Worm (Caenorhabditis elegans) whole organism, L2 larva: Measurements from ENCODE around the gene D2096.5.
A peak's percentile ranks its signal among the peaks of the same experiment; 100 is the strongest.

ENCODE experiments used
- F13H6.1 ChIP-seq: sonication (generic microtip); optimal IDR thresholded peaks from 2 replicates; lab custom pipeline; 2016; ENCODE audit warnings: missing genetic modification characterization, missing compliant biosample characterization
- R02D3.7 ChIP-seq: fragments of 150-350 bp; optimal IDR thresholded peaks from 2 replicates; lab custom pipeline; 2014; ENCODE audit warnings: missing biosample characterization, missing genetic modification characterization
- Y55F3AM.14 ChIP-seq: fragments of 200-800 bp; sonication (Bioruptor generic); optimal IDR thresholded peaks from 2 replicates; lab custom pipeline; 2018; ENCODE audit warnings: mild to moderate bottlenecking, missing genetic modification characterization, missing compliant biosample characterization
- ZK546.5 ChIP-seq: sonication (generic microtip); optimal IDR thresholded peaks from 2 replicates; lab custom pipeline; 2017; ENCODE audit warnings: missing biosample characterization, missing genetic modification characterization
- alr-1 ChIP-seq: fragments of 150-350 bp; optimal IDR thresholded peaks from 2 replicates; lab custom pipeline; 2014; ENCODE audit warnings: missing biosample characterization, missing genetic modification characterization
- aly-2 ChIP-seq: fragments of 150-350 bp; optimal IDR thresholded peaks from 2 replicates; lab custom pipeline; 2014; ENCODE audit warnings: missing biosample characterization, missing genetic modification characterization
- ama-1 ChIP-seq: fragments of 150-350 bp; optimal IDR thresholded peaks from 2 replicates; lab custom pipeline; 2018; ENCODE audit warnings: inconsistent platforms
- ceh-82 ChIP-seq: fragments of 150-350 bp; optimal IDR thresholded peaks from 2 replicates; lab custom pipeline; 2014; ENCODE audit warnings: missing biosample characterization, missing genetic modification characterization
- crh-2 ChIP-seq: sonication (generic microtip); optimal IDR thresholded peaks from 2 replicates; lab custom pipeline; 2017; ENCODE audit warnings: missing biosample characterization, missing genetic modification characterization
- dmd-4 ChIP-seq: sonication (generic microtip); optimal IDR thresholded peaks from 2 replicates; lab custom pipeline; 2017; ENCODE audit warnings: missing biosample characterization, missing genetic modification characterization
- egl-27 ChIP-seq: sonication (generic microtip); optimal IDR thresholded peaks from 3 replicates; lab custom pipeline; 2017; ENCODE audit warnings: missing biosample characterization, missing genetic modification reagents, missing genetic modification characterization
- elt-1 ChIP-seq: fragments of 150-350 bp; optimal IDR thresholded peaks from 2 replicates; lab custom pipeline; 2014; ENCODE audit warnings: missing biosample characterization, missing genetic modification characterization
- fos-1 ChIP-seq: fragments of 150-350 bp; optimal IDR thresholded peaks from 2 replicates; lab custom pipeline; 2014; ENCODE audit warnings: missing biosample characterization, missing genetic modification characterization
- gmeb-1 ChIP-seq: fragments of 150-350 bp; optimal IDR thresholded peaks from 2 replicates; lab custom pipeline; 2014; ENCODE audit warnings: missing biosample characterization, missing genetic modification characterization
- lin-11 ChIP-seq: fragments of 150-350 bp; sonication (generic microtip); optimal IDR thresholded peaks from 2 replicates; lab custom pipeline; 2014; ENCODE audit warnings: missing biosample characterization, missing genetic modification characterization, inconsistent platforms, mixed read lengths
- lin-13 ChIP-seq: fragments of 150-350 bp; optimal IDR thresholded peaks from 2 replicates; lab custom pipeline; 2014; ENCODE audit warnings: missing biosample characterization, missing genetic modification reagents, missing genetic modification characterization
- lin-39 ChIP-seq: fragments of 150-350 bp; optimal IDR thresholded peaks from 2 replicates; lab custom pipeline; 2014; ENCODE audit warnings: missing biosample characterization, missing genetic modification reagents, missing genetic modification characterization
- lsy-2 ChIP-seq, 2 experiments: fragments of 150-350 bp in 1 of 2; sonication (generic microtip) in 1 of 2; optimal IDR thresholded peaks; 2 replicates each; lab custom pipeline; 2014 to 2017; ENCODE audit warnings: missing biosample characterization in 2 of 2, missing genetic modification characterization in 2 of 2
- mab-5 ChIP-seq: fragments of 150-350 bp; optimal IDR thresholded peaks from 2 replicates; lab custom pipeline; 2014; ENCODE audit warnings: missing biosample characterization, missing genetic modification characterization
- mbf-1 ChIP-seq: sonication (generic microtip); optimal IDR thresholded peaks from 2 replicates; lab custom pipeline; 2017; ENCODE audit warnings: missing biosample characterization, missing genetic modification characterization
- mdl-1 ChIP-seq, 2 experiments: fragments of 150-350 bp in 1 of 2; sonication (generic microtip) in 1 of 2; optimal IDR thresholded peaks; 2 replicates each; lab custom pipeline; 2017; ENCODE audit warnings: missing biosample characterization in 2 of 2, missing genetic modification characterization in 2 of 2
- nhr-10 ChIP-seq: sonication (generic microtip); optimal IDR thresholded peaks from 2 replicates; lab custom pipeline; 2017; ENCODE audit warnings: missing biosample characterization, missing genetic modification characterization
- nhr-11 ChIP-seq: fragments of 150-350 bp; optimal IDR thresholded peaks from 2 replicates; lab custom pipeline; 2014; ENCODE audit warnings: missing biosample characterization, missing genetic modification characterization
- nhr-12 ChIP-seq: fragments of 150-350 bp; optimal IDR thresholded peaks from 2 replicates; lab custom pipeline; 2014; ENCODE audit warnings: missing biosample characterization, missing genetic modification characterization
- nhr-129 ChIP-seq: fragments of 150-350 bp; optimal IDR thresholded peaks from 2 replicates; lab custom pipeline; 2014; ENCODE audit warnings: missing biosample characterization, missing genetic modification characterization
- nhr-21 ChIP-seq: fragments of 150-350 bp; optimal IDR thresholded peaks from 2 replicates; lab custom pipeline; 2014; ENCODE audit warnings: missing biosample characterization, missing genetic modification characterization
- nhr-23 ChIP-seq: fragments of 150-350 bp; optimal IDR thresholded peaks from 2 replicates; lab custom pipeline; 2014; ENCODE audit warnings: missing biosample characterization, missing genetic modification reagents, missing genetic modification characterization
- nhr-237 ChIP-seq: fragments of 150-350 bp; optimal IDR thresholded peaks from 2 replicates; lab custom pipeline; 2014; ENCODE audit warnings: missing biosample characterization, missing genetic modification characterization
- nhr-25 ChIP-seq: fragments of 150-350 bp; sonication (generic microtip); optimal IDR thresholded peaks from 3 replicates; lab custom pipeline; 2014; ENCODE audit warnings: missing biosample characterization, missing genetic modification characterization
- nhr-6 ChIP-seq: fragments of 150-350 bp; optimal IDR thresholded peaks from 2 replicates; lab custom pipeline; 2014; ENCODE audit warnings: missing biosample characterization, missing genetic modification characterization
- nhr-77 ChIP-seq: fragments of 150-350 bp; optimal IDR thresholded peaks from 2 replicates; lab custom pipeline; 2014; ENCODE audit warnings: missing biosample characterization, missing genetic modification characterization
- peb-1 ChIP-seq: fragments of 150-350 bp; optimal IDR thresholded peaks from 2 replicates; lab custom pipeline; 2014; ENCODE audit warnings: missing biosample characterization, missing genetic modification characterization
- sem-4 ChIP-seq: fragments of 150-350 bp; optimal IDR thresholded peaks from 2 replicates; lab custom pipeline; 2014; ENCODE audit warnings: missing biosample characterization, missing genetic modification reagents, missing genetic modification characterization
- skn-1 ChIP-seq: sonication (generic microtip); optimal IDR thresholded peaks from 2 replicates; lab custom pipeline; 2017; ENCODE audit warnings: missing biosample characterization, missing genetic modification characterization
- sma-3 ChIP-seq: sonication (generic microtip); optimal IDR thresholded peaks from 2 replicates; lab custom pipeline; 2016; ENCODE audit warnings: missing genetic modification reagents, missing genetic modification characterization, missing compliant biosample characterization
- sma-9 ChIP-seq, 2 experiments: fragments of 150-350 bp in 1 of 2; sonication (generic microtip) in 1 of 2; optimal IDR thresholded peaks; 2 replicates each; lab custom pipeline; 2014 to 2016; ENCODE audit warnings: missing genetic modification characterization in 2 of 2, mild to moderate bottlenecking in 1 of 2, missing biosample characterization in 1 of 2, missing compliant biosample characterization in 1 of 2, missing genetic modification reagents in 1 of 2, moderate library complexity in 1 of 2
- snpc-4 ChIP-seq: fragments of 150-350 bp; optimal IDR thresholded peaks from 2 replicates; lab custom pipeline; 2014; ENCODE audit warnings: missing biosample characterization, missing genetic modification characterization
- unc-55 ChIP-seq: fragments of 150-350 bp; sonication (generic microtip); optimal IDR thresholded peaks from 3 replicates; lab custom pipeline; 2014; ENCODE audit warnings: missing biosample characterization, missing genetic modification reagents, missing genetic modification characterization
- unc-62 ChIP-seq: fragments of 150-350 bp; optimal IDR thresholded peaks from 2 replicates; lab custom pipeline; 2014; ENCODE audit warnings: missing biosample characterization, missing genetic modification reagents, missing genetic modification characterization
- ztf-1 ChIP-seq: fragments of 200-800 bp; sonication (Bioruptor generic); conservative IDR thresholded peaks from 2 replicates; pipeline ENCODE4 v1.3.6; 2022; ENCODE audit warnings: missing genetic modification characterization, missing compliant biosample characterization
- ztf-11 ChIP-seq: sonication (generic microtip); optimal IDR thresholded peaks from 2 replicates; lab custom pipeline; 2017; ENCODE audit warnings: missing biosample characterization, missing genetic modification characterization
- ztf-4 ChIP-seq: fragments of 150-350 bp; optimal IDR thresholded peaks from 2 replicates; lab custom pipeline; 2014; ENCODE audit warnings: missing biosample characterization, missing genetic modification characterization

The D2096.5 gene

DNA sequence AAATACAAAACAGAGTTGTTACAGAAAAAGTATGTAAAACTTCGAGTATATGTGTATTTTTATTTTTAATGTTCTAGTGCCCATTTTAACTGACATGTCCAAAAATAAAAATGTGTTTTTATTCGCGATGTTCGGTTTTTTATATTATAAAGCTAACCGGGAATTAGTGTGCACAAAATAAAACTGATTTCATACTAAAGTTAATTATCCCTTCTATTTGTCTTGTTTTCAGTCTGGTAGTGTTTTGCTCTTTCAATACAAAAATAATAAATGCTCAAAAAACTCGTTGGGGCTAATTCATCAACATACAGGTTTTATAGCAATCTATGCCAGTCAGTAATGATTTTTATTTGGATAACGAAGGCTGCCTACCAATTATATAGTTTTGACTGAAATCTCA, 25.2 kb upstream of the D2096.5 start:
- TF ChIP-seq nhr-10 (no peak), lin-11 (no peak)

DNA sequence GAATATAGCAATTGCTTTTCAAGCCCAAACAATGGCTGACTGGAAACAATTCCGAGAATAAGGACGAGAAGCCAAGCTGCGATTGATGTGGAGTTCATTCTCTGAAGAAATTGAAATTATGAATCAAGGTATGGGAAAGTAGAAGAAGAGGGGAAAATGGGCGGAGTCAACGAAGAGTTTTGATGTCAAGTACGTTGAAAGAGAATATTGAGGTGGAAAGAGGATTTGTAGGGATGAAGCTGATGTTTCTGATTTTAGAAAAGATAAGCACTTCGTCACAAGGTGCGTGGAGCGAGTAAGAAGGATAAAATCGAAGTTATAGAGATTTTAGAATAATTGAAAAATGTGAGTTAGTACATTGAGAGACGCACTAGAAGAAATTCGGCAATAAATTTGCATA, 23.1 kb upstream of the D2096.5 start, which contains the start of gene D2096.9:
TSS of gene D2096.9 (minus strand) at position 101 of the 400 bp plus-strand sequence.
- TF ChIP-seq lin-13 (GFP tag; lab: Kevin White, UChicago) (no peak), peb-1 (no peak), nhr-237 (no peak), nhr-129 (tag; lab: Kevin White, UChicago) (no peak), Y55F3AM.14 (GFP tag; lab: Kevin White, UChicago) (no peak), fos-1 (tag; lab: Kevin White, UChicago) (no peak), alr-1 (tag; lab: Kevin White, UChicago) (no peak), skn-1 (tag; lab: Kevin White, UChicago) (no peak), mdl-1 (tag; optimal IDR thresholded peaks at IDR 0.05; lab: Kevin White, UChicago) (no peak), mab-5 (tag; lab: Kevin White, UChicago) (no peak), ama-1 (no peak), crh-2 (no peak), elt-1 (no peak), dmd-4 (no peak)

DNA sequence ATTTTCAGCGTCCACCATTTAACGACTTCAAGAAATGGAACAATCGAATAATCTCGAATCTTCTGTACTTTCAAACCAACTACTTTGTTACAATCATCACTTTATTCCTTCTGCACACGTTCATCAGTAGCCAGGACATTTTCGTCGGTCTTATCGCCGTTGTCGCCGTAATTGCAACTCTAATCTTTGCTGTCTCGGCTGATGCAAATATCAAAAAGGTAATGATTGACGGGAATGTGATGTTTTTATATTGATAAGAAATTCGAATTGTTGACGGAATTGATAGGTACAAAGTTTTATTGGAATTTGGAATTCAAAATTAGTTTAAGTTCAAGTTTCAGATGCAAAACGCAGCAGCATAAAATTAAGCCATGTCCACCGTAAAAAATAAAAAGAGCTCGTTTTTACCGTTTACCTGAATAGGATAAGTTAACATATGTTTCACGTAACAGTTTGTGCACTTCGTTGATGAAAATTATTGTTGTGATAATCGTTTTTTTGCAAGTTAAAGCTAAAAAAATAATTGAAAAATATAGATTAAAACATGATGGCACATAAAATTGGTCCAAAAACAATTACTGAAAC, 20.8 kb upstream of the D2096.5 start:
- TF ChIP-seq crh-2 (peak; percentile 44), sma-9 (GFP tag; optimal IDR thresholded peaks at IDR 0.05; lab: Kevin White, UChicago) (peak; percentile 40), sma-9 (tag; optimal IDR thresholded peaks at IDR 0.05; lab: Kevin White, UChicago) (no peak), mbf-1 (tag; lab: Kevin White, UChicago) (no peak), fos-1 (tag; lab: Kevin White, UChicago) (peak; percentile 78), sem-4 (tag; lab: Kevin White, UChicago) (no peak)

DNA sequence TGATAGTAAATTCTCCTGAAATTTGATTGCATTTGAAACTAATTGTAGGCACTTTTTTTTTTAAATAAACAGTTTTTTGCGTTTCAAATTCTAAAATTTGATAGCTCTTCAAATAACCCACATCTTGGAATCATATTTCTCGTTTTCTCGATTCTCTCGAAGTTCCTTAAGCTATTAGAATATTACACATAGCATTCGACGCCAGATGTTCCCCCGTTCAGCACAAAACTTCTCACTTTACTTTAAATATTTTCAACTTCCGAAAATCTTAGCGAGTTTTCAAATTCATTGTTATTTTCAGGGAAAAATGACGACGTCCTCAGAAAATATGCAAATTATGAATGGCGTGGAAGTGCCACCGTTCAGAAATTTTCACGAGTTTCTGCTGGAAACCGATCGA, 20.1 kb upstream of the D2096.5 start, which contains the start of gene praf-3:
TSS of gene praf-3 (plus strand) at position 301 of the 400 bp plus-strand sequence.
- no peak for TF ChIP-seq lsy-2 (tag; optimal IDR thresholded peaks at IDR 0.05; lab: Kevin White, UChicago)
- TF ChIP-seq snpc-4 (tag; lab: Kevin White, UChicago): no peak
- TF ChIP-seq nhr-237: no peak
- TF ChIP-seq nhr-21 (tag; lab: Kevin White, UChicago): no peak
- TF ChIP-seq nhr-11: no peak

DNA sequence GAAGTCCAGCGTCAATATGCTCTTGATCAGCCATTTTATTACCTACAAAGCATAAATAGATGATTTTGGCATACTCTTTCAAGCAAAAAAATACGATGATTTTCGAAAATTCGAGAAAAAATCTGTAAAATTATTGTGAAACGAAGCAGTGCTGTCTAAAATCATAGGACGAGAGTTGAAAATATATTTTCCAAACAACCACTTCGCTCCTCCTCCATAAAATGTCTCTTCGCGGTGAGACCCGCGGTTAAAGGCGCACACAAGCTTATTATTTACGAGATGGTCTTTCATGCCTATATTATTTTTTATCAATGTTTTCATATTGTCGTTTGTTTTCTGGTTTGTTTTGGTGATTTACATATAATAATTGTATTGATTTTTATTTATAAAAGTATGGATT, 19.7 kb upstream of the D2096.5 start, which contains the start of gene nap-1:
TSS of gene nap-1 (minus strand) at position 42 of the 400 bp plus-strand sequence.
- TF ChIP-seq sma-3 (GFP tag; lab: Kevin White, UChicago) (peak; percentile 44), egl-27 (tag; lab: Kevin White, UChicago) (no peak), R02D3.7 (tag; lab: Kevin White, UChicago) (peak; percentile 90), aly-2 (tag; lab: Kevin White, UChicago) (no peak), ama-1 (no peak), mab-5 (tag; lab: Kevin White, UChicago) (peak; percentile 53), unc-55 (GFP tag; lab: Kevin White, UChicago) (peak; percentile 95), snpc-4 (tag; lab: Kevin White, UChicago) (peak; percentile 66), lin-13 (GFP tag; lab: Kevin White, UChicago) (peak; percentile 63), lin-11 (peak; percentile 2), mdl-1 (tag; optimal IDR thresholded peaks at IDR 0.05; lab: Kevin White, UChicago) (peak in 1 of 2 experiments; percentile 11), nhr-237 (no peak), sma-9 (GFP tag; optimal IDR thresholded peaks at IDR 0.05; lab: Kevin White, UChicago) (peak; percentile 71), sma-9 (tag; optimal IDR thresholded peaks at IDR 0.05; lab: Kevin White, UChicago) (no peak), fos-1 (tag; lab: Kevin White, UChicago) (peak; percentile 61), peb-1 (no peak), gmeb-1 (tag; lab: Kevin White, UChicago) (peak; percentile 76), lsy-2 (tag; optimal IDR thresholded peaks at IDR 0.05; lab: Kevin White, UChicago) (peak; percentile 63 to 90), F13H6.1 (tag; lab: Kevin White, UChicago) (peak; percentile 46), ztf-1 (GFP tag; lab: Robert Waterston, UW) (no peak), ztf-11 (tag; lab: Kevin White, UChicago) (no peak), lin-39 (tag; lab: Kevin White, UChicago) (no peak), ceh-82 (tag; lab: Kevin White, UChicago) (peak; percentile 19), elt-1 (no peak), nhr-129 (tag; lab: Kevin White, UChicago) (peak; percentile 87), nhr-11 (no peak), unc-62 (GFP tag; lab: Kevin White, UChicago) (no peak), nhr-12 (tag; lab: Kevin White, UChicago) (no peak), dmd-4 (no peak), skn-1 (tag; lab: Kevin White, UChicago) (peak; percentile 17), nhr-25 (tag; lab: Kevin White, UChicago) (peak; percentile 73), ztf-4 (tag; lab: Kevin White, UChicago) (no peak), nhr-23 (tag; lab: Kevin White, UChicago) (no peak), mbf-1 (tag; lab: Kevin White, UChicago) (no peak), nhr-21 (tag; lab: Kevin White, UChicago) (peak; percentile 55), nhr-6 (tag; lab: Kevin White, UChicago) (no peak), nhr-77 (no peak), ZK546.5 (tag; lab: Kevin White, UChicago) (peak; percentile 8), alr-1 (tag; lab: Kevin White, UChicago) (no peak)
